Worm (Caenorhabditis elegans) whole organism, mixed stage, embryonic: ENCODE data around the gene lite-1.

Experiments used
- M03D4.4 ChIP-seq: sonication (generic microtip); optimal IDR thresholded peaks from 2 replicates; lab custom pipeline; 2017; ENCODE audit warnings: mild to moderate bottlenecking, missing genetic modification characterization, missing compliant biosample characterization
- bed-3 ChIP-seq: fragments of 200-800 bp; sonication (Bioruptor generic); optimal IDR thresholded peaks from 3 replicates; lab custom pipeline; 2018; ENCODE audit warnings: mild to moderate bottlenecking, missing genetic modification characterization, moderate library complexity, missing compliant biosample characterization
- blmp-1 ChIP-seq: fragments of 150-350 bp; optimal IDR thresholded peaks from 2 replicates; lab custom pipeline; 2014; ENCODE audit warnings: missing biosample characterization, missing genetic modification characterization
- ceh-39 ChIP-seq: fragments of 150-350 bp; optimal IDR thresholded peaks from 2 replicates; lab custom pipeline; 2014; ENCODE audit warnings: missing biosample characterization, missing genetic modification characterization
- ceh-43 ChIP-seq: fragments of 200-800 bp; sonication (Bioruptor generic); optimal IDR thresholded peaks from 2 replicates; lab custom pipeline; 2018; ENCODE audit warnings: mild to moderate bottlenecking, missing genetic modification characterization, moderate library complexity, missing compliant biosample characterization
- ceh-83 ChIP-seq: fragments of 200-800 bp; sonication (Bioruptor generic); optimal IDR thresholded peaks from 2 replicates; lab custom pipeline; 2018; ENCODE audit warnings: mild to moderate bottlenecking, missing genetic modification characterization, missing compliant biosample characterization
- ces-1 ChIP-seq: fragments of 150-350 bp; optimal IDR thresholded peaks from 2 replicates; lab custom pipeline; 2014; ENCODE audit warnings: missing biosample characterization, missing genetic modification reagents, missing genetic modification characterization
- cnd-1 ChIP-seq: fragments of 200-800 bp; sonication (Bioruptor generic); optimal IDR thresholded peaks from 2 replicates; lab custom pipeline; 2018; ENCODE audit warnings: mild to moderate bottlenecking, missing genetic modification characterization, missing compliant biosample characterization
- drap-1 ChIP-seq: fragments of 200-800 bp; sonication (Bioruptor generic); optimal IDR thresholded peaks from 3 replicates; lab custom pipeline; 2018; ENCODE audit warnings: mild to moderate bottlenecking, missing genetic modification characterization, missing compliant biosample characterization
- elt-1 ChIP-seq: sonication (generic microtip); optimal IDR thresholded peaks from 2 replicates; lab custom pipeline; 2017; ENCODE audit warnings: missing genetic modification characterization, mild to moderate bottlenecking, missing compliant biosample characterization, antibody characterized with exemption, moderate library complexity, borderline replicate concordance; ENCODE audit not compliant: insufficient read depth
- elt-3 ChIP-seq: fragments of 150-350 bp; optimal IDR thresholded peaks from 2 replicates; lab custom pipeline; 2014; ENCODE audit warnings: missing biosample characterization, missing genetic modification characterization
- flh-1 ChIP-seq: fragments of 200-800 bp; sonication (Bioruptor generic); optimal IDR thresholded peaks from 2 replicates; lab custom pipeline; 2018; ENCODE audit warnings: mild to moderate bottlenecking, missing genetic modification characterization, moderate library complexity, missing compliant biosample characterization
- ham-2 ChIP-seq: fragments of 200-800 bp; sonication (Bioruptor generic); optimal IDR thresholded peaks from 2 replicates; lab custom pipeline; 2018; ENCODE audit warnings: mild to moderate bottlenecking, missing genetic modification characterization, missing compliant biosample characterization
- hlh-1 ChIP-seq: fragments of 150-350 bp; optimal IDR thresholded peaks from 2 replicates; lab custom pipeline; 2014; ENCODE audit warnings: missing biosample characterization, missing genetic modification reagents, missing genetic modification characterization
- lin-13 ChIP-seq: fragments of 150-350 bp; optimal IDR thresholded peaks from 2 replicates; lab custom pipeline; 2014; ENCODE audit warnings: missing biosample characterization, missing genetic modification characterization
- lsy-2 ChIP-seq: fragments of 150-350 bp; optimal IDR thresholded peaks from 2 replicates; lab custom pipeline; 2014; ENCODE audit warnings: missing biosample characterization, missing genetic modification characterization
- mab-5 ChIP-seq: fragments of 150-350 bp; optimal IDR thresholded peaks from 2 replicates; lab custom pipeline; 2014; ENCODE audit warnings: missing biosample characterization, missing genetic modification characterization
- mep-1 ChIP-seq: fragments of 150-350 bp; optimal IDR thresholded peaks from 2 replicates; lab custom pipeline; 2017; ENCODE audit warnings: missing biosample characterization, missing genetic modification reagents, missing genetic modification characterization, inconsistent platforms
- mls-2 ChIP-seq: sonication (generic microtip); optimal IDR thresholded peaks from 2 replicates; lab custom pipeline; 2016; ENCODE audit warnings: mild to moderate bottlenecking, missing genetic modification characterization, moderate library complexity, missing compliant biosample characterization
- nhr-12 ChIP-seq: fragments of 150-350 bp; optimal IDR thresholded peaks from 2 replicates; lab custom pipeline; 2014; ENCODE audit warnings: missing biosample characterization, missing genetic modification characterization
- nhr-2 ChIP-seq: fragments of 150-350 bp; optimal IDR thresholded peaks from 2 replicates; lab custom pipeline; 2014; ENCODE audit warnings: missing biosample characterization, missing genetic modification characterization
- nhr-237 ChIP-seq: fragments of 150-350 bp; optimal IDR thresholded peaks from 2 replicates; lab custom pipeline; 2014; ENCODE audit warnings: missing biosample characterization, missing genetic modification characterization
- nhr-28 ChIP-seq: fragments of 150-350 bp; optimal IDR thresholded peaks from 2 replicates; lab custom pipeline; 2014; ENCODE audit warnings: missing biosample characterization, missing genetic modification characterization
- nhr-76 ChIP-seq: sonication (generic microtip); optimal IDR thresholded peaks from 2 replicates; lab custom pipeline; 2017; ENCODE audit warnings: missing biosample characterization, missing genetic modification characterization
- pha-4 ChIP-seq: fragments of 150-350 bp; optimal IDR thresholded peaks from 2 replicates; lab custom pipeline; 2018; ENCODE audit warnings: missing biosample characterization, missing genetic modification reagents, missing genetic modification characterization
- sem-2 ChIP-seq: fragments of 200-800 bp; sonication (Bioruptor generic); optimal IDR thresholded peaks from 2 replicates; lab custom pipeline; 2018; ENCODE audit warnings: mild to moderate bottlenecking, missing genetic modification characterization, missing compliant biosample characterization
- snpc-4 ChIP-seq: fragments of 150-350 bp; optimal IDR thresholded peaks from 2 replicates; lab custom pipeline; 2014; ENCODE audit warnings: missing biosample characterization, missing genetic modification characterization
- sptf-1 ChIP-seq: sonication (generic microtip); optimal IDR thresholded peaks from 2 replicates; lab custom pipeline; 2017; ENCODE audit warnings: mild to moderate bottlenecking, missing genetic modification characterization, moderate library complexity, missing compliant biosample characterization
- unc-120 ChIP-seq: sonication (generic microtip); optimal IDR thresholded peaks from 2 replicates; lab custom pipeline; 2017; ENCODE audit warnings: missing genetic modification characterization, missing compliant biosample characterization; ENCODE audit not compliant: poor library complexity, severe bottlenecking
- zip-8 ChIP-seq: fragments of 150-350 bp; optimal IDR thresholded peaks from 2 replicates; lab custom pipeline; 2014; ENCODE audit warnings: missing biosample characterization, missing genetic modification characterization
- ztf-11 ChIP-seq: fragments of 150-350 bp; optimal IDR thresholded peaks from 2 replicates; lab custom pipeline; 2014; ENCODE audit warnings: missing biosample characterization, missing genetic modification characterization

Gene lite-1

ce11 chrX:6275343-6275742, 44.8 kb upstream of the lite-1 start:
- no peak for TF ChIP-seq elt-3 (tag; lab: Kevin White, UChicago)
- no peak for TF ChIP-seq drap-1 (GFP tag; lab: Kevin White, UChicago)
- TF ChIP-seq nhr-237 (tag; lab: Kevin White, UChicago) = no peak
- TF ChIP-seq zip-8 (tag; lab: Kevin White, UChicago) = no peak
- TF ChIP-seq mls-2 (tag; lab: Kevin White, UChicago) = no peak
- TF ChIP-seq nhr-12 (tag; lab: Kevin White, UChicago) = no peak
- TF ChIP-seq ham-2 (GFP tag; lab: Kevin White, UChicago) = no peak
- no peak for TF ChIP-seq nhr-2 (tag; lab: Kevin White, UChicago)
- no peak for TF ChIP-seq lin-13 (tag; lab: Kevin White, UChicago)
- no peak for TF ChIP-seq M03D4.4 (tag; lab: Kevin White, UChicago)

ce11 chrX:6274270-6274669, 43.7 kb upstream of the lite-1 start:
- TF ChIP-seq M03D4.4 (tag; lab: Kevin White, UChicago) (no peak), lin-13 (tag; lab: Kevin White, UChicago) (no peak), pha-4 (no peak), snpc-4 (no peak), mep-1 (no peak), lsy-2 (tag; lab: Kevin White, UChicago) (no peak), blmp-1 (tag; lab: Kevin White, UChicago) (no peak), hlh-1 (no peak), ceh-83 (GFP tag; lab: Kevin White, UChicago) (no peak), sptf-1 (no peak), ztf-11 (no peak), mab-5 (tag; lab: Kevin White, UChicago) (no peak)
- TF ChIP-seq, all 35 proteins: peak for 0

ce11 chrX:6273772-6274171, 43.2 kb upstream of the lite-1 start:
- no peak for TF ChIP-seq sem-2
- TF ChIP-seq ceh-43 (GFP tag; lab: Kevin White, UChicago) = no peak
- no peak for TF ChIP-seq nhr-2 (tag; lab: Kevin White, UChicago)
- no peak for TF ChIP-seq sptf-1
- TF ChIP-seq ztf-11 = no peak
- no peak for TF ChIP-seq ceh-39 (tag; lab: Kevin White, UChicago)
- TF ChIP-seq unc-120 (tag; lab: Kevin White, UChicago) = no peak
- no peak for TF ChIP-seq flh-1
- no peak for TF ChIP-seq drap-1 (GFP tag; lab: Kevin White, UChicago)
- TF ChIP-seq, all 35 proteins: peak for 0

ce11 chrX:6271718-6272117, 41.1 kb upstream of the lite-1 start, which contains the start of gene lro-1:
TSS of gene lro-1 (plus strand) at chrX:6272089.
- no peak for TF ChIP-seq nhr-76 (tag; lab: Kevin White, UChicago)
- TF ChIP-seq M03D4.4 (tag; lab: Kevin White, UChicago) = no peak
- no peak for TF ChIP-seq ces-1 (GFP tag; lab: Kevin White, UChicago)
- TF ChIP-seq cnd-1 (tag; lab: Kevin White, UChicago) = no peak
- TF ChIP-seq lin-13 (tag; lab: Kevin White, UChicago) = no peak
- no peak for TF ChIP-seq sptf-1
- TF ChIP-seq nhr-237 (tag; lab: Kevin White, UChicago) = no peak

ce11 chrX:6266739-6267138, 36.2 kb upstream of the lite-1 start, which contains the start of gene W05H9.2:
TSS of gene W05H9.2 (plus strand) at chrX:6267039.
- TF ChIP-seq nhr-28 (no peak), snpc-4 (no peak), ceh-39 (tag; lab: Kevin White, UChicago) (no peak), elt-1 (tag; lab: Kevin White, UChicago) (no peak), ham-2 (GFP tag; lab: Kevin White, UChicago) (no peak), blmp-1 (tag; lab: Kevin White, UChicago) (no peak), mls-2 (tag; lab: Kevin White, UChicago) (no peak), sptf-1 (no peak), zip-8 (tag; lab: Kevin White, UChicago) (no peak), mab-5 (tag; lab: Kevin White, UChicago) (no peak), unc-120 (tag; lab: Kevin White, UChicago) (no peak), bed-3 (GFP tag; lab: Kevin White, UChicago) (no peak), elt-3 (tag; lab: Kevin White, UChicago) (no peak), drap-1 (GFP tag; lab: Kevin White, UChicago) (no peak)
